Worm (Caenorhabditis elegans) whole organism, midembryonic: Measurements from ENCODE around the gene sra-26.

ENCODE experiments used
- cog-1 ChIP-seq: sonication (generic microtip); optimal IDR thresholded peaks from 2 replicates; lab custom pipeline; 2016; ENCODE audit warnings: missing genetic modification characterization, missing compliant biosample characterization
- flt-1 ChIP-seq: fragments of 200-800 bp; sonication (Bioruptor generic); IDR thresholded peaks from 2 replicates; pipeline ENCODE4 v1.3.6; 2022; ENCODE audit warnings: missing genetic modification characterization, missing compliant biosample characterization
- klf-2 ChIP-seq: fragments of 200-800 bp; sonication (Bioruptor generic); conservative IDR thresholded peaks from 2 replicates; pipeline ENCODE4 v1.3.6; 2022; ENCODE audit warnings: missing genetic modification reagents, missing genetic modification characterization, missing compliant biosample characterization
- ref-1 ChIP-seq: fragments of 200-800 bp; sonication (Bioruptor generic); conservative IDR thresholded peaks from 2 replicates; pipeline ENCODE4 v1.3.6; 2022; ENCODE audit warnings: missing genetic modification reagents, missing genetic modification characterization, missing compliant biosample characterization
- tab-1 ChIP-seq: fragments of 200-800 bp; sonication (Bioruptor generic); IDR thresholded peaks from 2 replicates; pipeline ENCODE4 v1.3.6; 2022; ENCODE audit warnings: missing genetic modification characterization, missing compliant biosample characterization
- ztf-23 ChIP-seq: fragments of 200-800 bp; sonication (Bioruptor generic); IDR thresholded peaks from 2 replicates; pipeline ENCODE4 v1.3.6; 2022; ENCODE audit warnings: missing genetic modification reagents, missing genetic modification characterization, missing compliant biosample characterization
- ztf-29 ChIP-seq: fragments of 200-800 bp; sonication (Bioruptor generic); IDR thresholded peaks from 2 replicates; pipeline ENCODE4 v1.3.6; 2022; ENCODE audit warnings: missing genetic modification reagents, missing genetic modification characterization, missing compliant biosample characterization

DNA sequence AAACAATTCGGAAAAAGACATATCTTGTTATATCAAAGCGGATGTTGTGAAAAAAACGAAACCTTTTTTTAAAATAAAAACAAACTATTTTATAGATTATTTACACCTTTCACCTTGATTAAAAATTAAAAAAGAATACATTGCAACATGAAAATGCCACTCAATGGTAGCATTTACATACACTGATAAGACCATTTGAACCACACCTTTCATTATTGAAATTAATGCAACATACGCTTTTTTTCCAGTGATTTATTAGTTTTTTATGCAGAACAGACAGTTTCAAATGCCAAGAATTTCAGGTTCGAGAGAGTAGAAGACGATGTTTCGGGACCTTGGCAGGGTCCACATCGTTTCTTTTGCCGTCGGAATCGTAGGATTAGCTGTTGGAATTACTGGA, 15.0 kb upstream of the sra-26 start, which contains the start of gene T19D12.1:
- no peak for TF ChIP-seq tab-1 (GFP tag; lab: Robert Waterston, UW)
- TF ChIP-seq ref-1 (GFP tag; lab: Robert Waterston, UW) = no peak
- TF ChIP-seq ztf-29 (GFP tag; lab: Robert Waterston, UW) = no peak
- TF ChIP-seq klf-2 (GFP tag; lab: Robert Waterston, UW) = no peak
- no peak for TF ChIP-seq flt-1
- no peak for TF ChIP-seq cog-1 (tag; lab: Kevin White, UChicago)
- no peak for TF ChIP-seq ztf-23 (GFP tag; lab: Robert Waterston, UW)
